Worm (Caenorhabditis elegans) whole organism, L2 larva: ENCODE measurements around the gene W10G11.3.

Experiments
- C34F6.9 ChIP-seq: fragments of 150-350 bp; optimal IDR thresholded peaks from 2 replicates; lab custom pipeline; 2014; ENCODE audit warnings: missing biosample characterization, missing genetic modification characterization
- R02D3.7 ChIP-seq: fragments of 150-350 bp; optimal IDR thresholded peaks from 2 replicates; lab custom pipeline; 2014; ENCODE audit warnings: missing biosample characterization, missing genetic modification characterization
- Y55F3AM.14 ChIP-seq: fragments of 200-800 bp; sonication (Bioruptor generic); optimal IDR thresholded peaks from 2 replicates; lab custom pipeline; 2018; ENCODE audit warnings: mild to moderate bottlenecking, missing genetic modification characterization, missing compliant biosample characterization
- alr-1 ChIP-seq: fragments of 150-350 bp; optimal IDR thresholded peaks from 2 replicates; lab custom pipeline; 2014; ENCODE audit warnings: missing biosample characterization, missing genetic modification characterization
- aly-2 ChIP-seq: fragments of 150-350 bp; optimal IDR thresholded peaks from 2 replicates; lab custom pipeline; 2014; ENCODE audit warnings: missing biosample characterization, missing genetic modification characterization
- ama-1 ChIP-seq: fragments of 150-350 bp; optimal IDR thresholded peaks from 2 replicates; lab custom pipeline; 2018; ENCODE audit warnings: inconsistent platforms
- ceh-16 ChIP-seq: fragments of 150-350 bp; optimal IDR thresholded peaks from 2 replicates; lab custom pipeline; 2014; ENCODE audit warnings: missing biosample characterization, missing genetic modification characterization
- ceh-82 ChIP-seq: fragments of 150-350 bp; optimal IDR thresholded peaks from 2 replicates; lab custom pipeline; 2014; ENCODE audit warnings: missing biosample characterization, missing genetic modification characterization
- crh-2 ChIP-seq: sonication (generic microtip); optimal IDR thresholded peaks from 2 replicates; lab custom pipeline; 2017; ENCODE audit warnings: missing biosample characterization, missing genetic modification characterization
- egl-27 ChIP-seq: sonication (generic microtip); optimal IDR thresholded peaks from 3 replicates; lab custom pipeline; 2017; ENCODE audit warnings: missing biosample characterization, missing genetic modification reagents, missing genetic modification characterization
- elt-3 ChIP-seq: sonication (generic microtip); optimal IDR thresholded peaks from 2 replicates; lab custom pipeline; 2017; ENCODE audit warnings: missing biosample characterization, missing genetic modification characterization
- fos-1 ChIP-seq: fragments of 150-350 bp; optimal IDR thresholded peaks from 2 replicates; lab custom pipeline; 2014; ENCODE audit warnings: missing biosample characterization, missing genetic modification characterization
- gmeb-1 ChIP-seq: fragments of 150-350 bp; optimal IDR thresholded peaks from 2 replicates; lab custom pipeline; 2014; ENCODE audit warnings: missing biosample characterization, missing genetic modification characterization
- lin-11 ChIP-seq: fragments of 150-350 bp; sonication (generic microtip); optimal IDR thresholded peaks from 2 replicates; lab custom pipeline; 2014; ENCODE audit warnings: missing biosample characterization, missing genetic modification characterization, inconsistent platforms, mixed read lengths
- lin-39 ChIP-seq: fragments of 150-350 bp; optimal IDR thresholded peaks from 2 replicates; lab custom pipeline; 2014; ENCODE audit warnings: missing biosample characterization, missing genetic modification reagents, missing genetic modification characterization
- lsy-2 ChIP-seq, 2 experiments: fragments of 150-350 bp in 1 of 2; sonication (generic microtip) in 1 of 2; optimal IDR thresholded peaks; 2 replicates each; lab custom pipeline; 2014 to 2017; ENCODE audit warnings: missing biosample characterization in 2 of 2, missing genetic modification characterization in 2 of 2
- mdl-1 ChIP-seq, 2 experiments: fragments of 150-350 bp in 1 of 2; sonication (generic microtip) in 1 of 2; optimal IDR thresholded peaks; 2 replicates each; lab custom pipeline; 2017; ENCODE audit warnings: missing biosample characterization in 2 of 2, missing genetic modification characterization in 2 of 2
- nhr-10 ChIP-seq: sonication (generic microtip); optimal IDR thresholded peaks from 2 replicates; lab custom pipeline; 2017; ENCODE audit warnings: missing biosample characterization, missing genetic modification characterization
- nhr-21 ChIP-seq: fragments of 150-350 bp; optimal IDR thresholded peaks from 2 replicates; lab custom pipeline; 2014; ENCODE audit warnings: missing biosample characterization, missing genetic modification characterization
- nhr-23 ChIP-seq: fragments of 150-350 bp; optimal IDR thresholded peaks from 2 replicates; lab custom pipeline; 2014; ENCODE audit warnings: missing biosample characterization, missing genetic modification reagents, missing genetic modification characterization
- nhr-237 ChIP-seq: fragments of 150-350 bp; optimal IDR thresholded peaks from 2 replicates; lab custom pipeline; 2014; ENCODE audit warnings: missing biosample characterization, missing genetic modification characterization
- sem-4 ChIP-seq: fragments of 150-350 bp; optimal IDR thresholded peaks from 2 replicates; lab custom pipeline; 2014; ENCODE audit warnings: missing biosample characterization, missing genetic modification reagents, missing genetic modification characterization
- skn-1 ChIP-seq: sonication (generic microtip); optimal IDR thresholded peaks from 2 replicates; lab custom pipeline; 2017; ENCODE audit warnings: missing biosample characterization, missing genetic modification characterization
- sma-3 ChIP-seq: sonication (generic microtip); optimal IDR thresholded peaks from 2 replicates; lab custom pipeline; 2016; ENCODE audit warnings: missing genetic modification reagents, missing genetic modification characterization, missing compliant biosample characterization
- sma-9 ChIP-seq, 2 experiments: fragments of 150-350 bp in 1 of 2; sonication (generic microtip) in 1 of 2; optimal IDR thresholded peaks; 2 replicates each; lab custom pipeline; 2014 to 2016; ENCODE audit warnings: missing genetic modification characterization in 2 of 2, mild to moderate bottlenecking in 1 of 2, missing biosample characterization in 1 of 2, missing compliant biosample characterization in 1 of 2, missing genetic modification reagents in 1 of 2, moderate library complexity in 1 of 2
- unc-55 ChIP-seq: fragments of 150-350 bp; sonication (generic microtip); optimal IDR thresholded peaks from 3 replicates; lab custom pipeline; 2014; ENCODE audit warnings: missing biosample characterization, missing genetic modification reagents, missing genetic modification characterization
- unc-62 ChIP-seq: fragments of 150-350 bp; optimal IDR thresholded peaks from 2 replicates; lab custom pipeline; 2014; ENCODE audit warnings: missing biosample characterization, missing genetic modification reagents, missing genetic modification characterization
- ztf-1 ChIP-seq: fragments of 200-800 bp; sonication (Bioruptor generic); conservative IDR thresholded peaks from 2 replicates; pipeline ENCODE4 v1.3.6; 2022; ENCODE audit warnings: missing genetic modification characterization, missing compliant biosample characterization
- ztf-11 ChIP-seq: sonication (generic microtip); optimal IDR thresholded peaks from 2 replicates; lab custom pipeline; 2017; ENCODE audit warnings: missing biosample characterization, missing genetic modification characterization

Gene W10G11.3

DNA sequence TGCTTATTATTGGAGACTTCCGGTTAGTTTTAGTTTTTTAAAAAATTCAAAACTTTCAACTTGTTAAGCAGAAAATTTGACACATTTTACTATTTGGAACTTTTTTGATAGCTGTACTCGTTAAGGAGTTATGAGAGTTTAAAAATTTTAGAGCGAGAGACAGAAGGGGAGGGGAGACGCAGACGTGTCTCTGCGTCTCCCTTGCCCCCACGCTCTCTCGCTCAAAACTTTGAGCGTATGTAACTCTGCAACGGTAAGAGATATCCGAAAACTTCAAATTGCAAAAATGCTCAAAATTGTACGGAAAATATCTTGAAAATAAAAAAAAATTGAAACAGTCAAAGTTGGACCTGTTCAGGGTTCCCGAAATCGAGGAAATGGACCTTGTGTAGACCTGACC lies 46.1 kb downstream of the W10G11.3 start:
- TF ChIP-seq ztf-1 (no peak), nhr-237 (no peak), alr-1 (tag; lab: Kevin White, UChicago) (no peak), skn-1 (tag; lab: Kevin White, UChicago) (no peak), Y55F3AM.14 (GFP tag; lab: Kevin White, UChicago) (no peak), elt-3 (tag; lab: Kevin White, UChicago) (no peak), lin-39 (no peak), ztf-11 (tag; lab: Kevin White, UChicago) (no peak), unc-62 (GFP tag; lab: Kevin White, UChicago) (no peak), R02D3.7 (tag; lab: Kevin White, UChicago) (no peak), fos-1 (tag; lab: Kevin White, UChicago) (no peak), nhr-10 (no peak), sma-9 (GFP tag; optimal IDR thresholded peaks at IDR 0.05; lab: Kevin White, UChicago) (no peak), sma-9 (tag; optimal IDR thresholded peaks at IDR 0.05; lab: Kevin White, UChicago) (no peak), aly-2 (tag; lab: Kevin White, UChicago) (no peak), C34F6.9 (no peak), mdl-1 (tag; optimal IDR thresholded peaks at IDR 0.05; lab: Kevin White, UChicago) (no peak), lin-11 (tag; lab: Kevin White, UChicago) (no peak), ceh-16 (tag; lab: Kevin White, UChicago) (no peak)

DNA sequence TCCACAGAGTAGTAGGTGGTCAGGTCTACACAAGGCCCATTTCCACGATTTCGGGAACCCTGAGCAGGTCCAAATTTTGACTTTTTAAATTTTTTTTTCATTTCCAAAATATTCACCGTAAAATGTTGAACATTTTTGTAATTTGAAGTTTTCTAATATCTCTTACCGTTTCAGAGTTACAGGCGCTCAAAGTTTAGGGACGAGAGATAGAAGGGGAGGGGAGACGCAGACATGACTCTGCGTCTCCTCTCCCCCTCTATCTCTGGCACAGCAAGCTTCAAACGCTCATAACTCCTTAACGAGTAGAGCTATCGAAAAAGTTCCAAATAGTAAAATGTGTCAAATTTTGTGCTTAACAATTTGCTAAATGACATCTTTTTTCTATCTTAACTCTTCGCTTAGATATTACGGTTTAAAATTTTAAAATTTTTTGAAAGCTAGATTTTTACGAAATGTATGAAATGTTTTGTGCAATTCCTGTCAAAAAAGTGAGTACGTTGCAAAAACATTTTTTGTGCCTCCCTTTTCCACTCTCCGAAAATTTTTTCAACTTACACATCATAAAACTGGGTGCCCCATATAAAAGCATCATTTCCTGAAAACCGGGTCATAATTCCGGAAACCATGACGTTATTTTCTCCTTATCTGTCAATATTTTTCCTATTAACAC lies 46.8 kb downstream of the W10G11.3 start, which contains the start of the genes Y49F6B.14 and clec-125:
Gene Y49F6B.14, minus strand, starts transcription at position 101 of the 670 bp plus-strand sequence.
Gene clec-125, plus strand, starts transcription at position 620 of the 670 bp plus-strand sequence.
- TF ChIP-seq C34F6.9 = no peak
- TF ChIP-seq gmeb-1 (tag; lab: Kevin White, UChicago) = no peak
- no peak for TF ChIP-seq ama-1 (lab: Kevin White, UChicago)
- no peak for TF ChIP-seq crh-2 (tag; lab: Kevin White, UChicago)
- TF ChIP-seq egl-27 (tag; lab: Kevin White, UChicago) = no peak

DNA sequence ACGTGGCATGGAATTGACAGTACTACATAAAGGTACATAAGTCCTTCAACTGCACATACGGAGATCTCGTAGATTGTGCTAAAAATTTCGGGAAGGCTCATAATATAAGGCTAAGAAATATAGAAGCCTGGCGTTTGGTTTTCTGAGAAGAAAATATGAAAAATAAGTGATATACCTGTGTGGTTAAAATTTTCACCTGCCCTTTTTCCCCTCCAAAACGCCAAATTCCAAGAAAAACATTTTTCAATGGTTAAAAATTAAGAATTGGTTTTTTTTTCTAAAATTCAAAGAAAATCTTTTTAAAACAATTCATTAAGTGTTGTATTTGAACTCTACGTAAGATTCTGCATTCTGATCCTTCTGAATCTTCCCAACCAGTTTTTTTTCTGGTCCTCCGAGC lies 47.7 kb downstream of the W10G11.3 start, which contains the start of gene srz-5:
Gene srz-5, minus strand, starts transcription at position 101 of the 400 bp plus-strand sequence.
- no peak for TF ChIP-seq Y55F3AM.14 (GFP tag; lab: Kevin White, UChicago)
- no peak for TF ChIP-seq egl-27 (tag; lab: Kevin White, UChicago)
- no peak for TF ChIP-seq unc-55
- TF ChIP-seq ceh-16 (tag; lab: Kevin White, UChicago) = no peak
- no peak for TF ChIP-seq nhr-21 (tag; lab: Kevin White, UChicago)
- TF ChIP-seq elt-3 (tag; lab: Kevin White, UChicago) = no peak
- no peak for TF ChIP-seq lsy-2 (tag; optimal IDR thresholded peaks at IDR 0.05; lab: Kevin White, UChicago)
- no peak for TF ChIP-seq sma-3

DNA sequence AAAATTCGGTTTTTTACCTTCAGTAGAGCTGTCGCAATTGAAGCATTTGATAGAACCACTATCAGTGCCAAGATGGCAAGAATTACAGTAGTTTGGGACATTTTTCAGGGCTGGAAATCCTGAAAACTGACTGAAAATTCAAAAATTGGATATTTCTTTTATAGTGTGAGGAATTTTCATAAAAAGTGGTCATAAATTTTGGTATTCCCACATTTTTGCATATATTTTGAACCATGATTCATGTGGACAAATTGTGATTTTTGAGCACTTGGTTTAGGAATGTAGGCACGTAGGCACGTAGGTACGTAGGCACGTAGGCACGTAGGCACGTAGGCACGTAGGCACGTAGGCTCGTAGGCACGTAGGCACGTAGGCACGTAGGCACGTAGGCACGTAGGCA lies 50.1 kb downstream of the W10G11.3 start, which contains the start of gene Y49F6B.19:
Gene Y49F6B.19, minus strand, starts transcription at position 101 of the 400 bp plus-strand sequence.
- TF ChIP-seq ceh-82 (tag; lab: Kevin White, UChicago) = no peak
- no peak for TF ChIP-seq sem-4 (tag; lab: Kevin White, UChicago)
- TF ChIP-seq lin-11 (tag; lab: Kevin White, UChicago) = no peak
- TF ChIP-seq lsy-2 (tag; optimal IDR thresholded peaks at IDR 0.05; lab: Kevin White, UChicago) = no peak
- TF ChIP-seq nhr-23 (tag; lab: Kevin White, UChicago) = no peak
